Fruit fly (Drosophila melanogaster) whole organism, embryonic: ENCODE data around the gene CG9132.
A peak's percentile ranks its signal among the peaks of the same experiment; 100 is the strongest.

Experiments used
- Adf1 ChIP-seq: fragments of 200-800 bp; sonication (Bioruptor generic); IDR thresholded peaks from 2 replicates; pipeline ENCODE4 v1.3.6; 2022; ENCODE audit warnings: missing biosample characterization, missing genetic modification characterization
- Bdp1 ChIP-seq: fragments of 200-800 bp; sonication (Bioruptor generic); optimal IDR thresholded peaks from 3 replicates; lab custom pipeline; 2016; ENCODE audit warnings: missing biosample characterization, missing genetic modification characterization
- Bteb2 ChIP-seq: fragments of 200-800 bp; sonication (Bioruptor generic); optimal IDR thresholded peaks from 2 replicates; lab custom pipeline; 2016; ENCODE audit warnings: missing biosample characterization, missing genetic modification characterization
- CG10431 ChIP-seq: fragments of 200-800 bp; sonication (Bioruptor generic); optimal IDR thresholded peaks from 3 replicates; lab custom pipeline; 2018; ENCODE audit warnings: missing biosample characterization, mild to moderate bottlenecking, missing genetic modification characterization
- CG10979 ChIP-seq: fragments of 200-800 bp; sonication (Bioruptor generic); optimal IDR thresholded peaks from 2 replicates; lab custom pipeline; 2018; ENCODE audit warnings: missing biosample characterization, mild to moderate bottlenecking, missing genetic modification characterization, moderate library complexity
- CG12236 ChIP-seq: fragments of 200-800 bp; sonication (Bioruptor generic); optimal IDR thresholded peaks from 2 replicates; lab custom pipeline; 2016; ENCODE audit warnings: missing biosample characterization, missing genetic modification characterization
- CG1602 ChIP-seq: fragments of 200-800 bp; sonication (Bioruptor generic); optimal IDR thresholded peaks from 3 replicates; lab custom pipeline; 2016; ENCODE audit warnings: missing biosample characterization, missing genetic modification characterization
- CG1647 ChIP-seq: fragments of 200-800 bp; sonication (Bioruptor generic); optimal IDR thresholded peaks from 3 replicates; lab custom pipeline; 2016; ENCODE audit warnings: missing biosample characterization, missing genetic modification characterization
- CG2678 ChIP-seq: fragments of 200-800 bp; sonication (Bioruptor generic); optimal IDR thresholded peaks from 3 replicates; lab custom pipeline; 2019; ENCODE audit warnings: missing biosample characterization, mild to moderate bottlenecking, missing genetic modification characterization, moderate library complexity
- CG2889 ChIP-seq: fragments of 200-800 bp; sonication (Bioruptor generic); IDR thresholded peaks from 3 replicates; pipeline ENCODE4 v1.3.6; 2022; ENCODE audit warnings: missing biosample characterization, missing genetic modification characterization
- CG31365 ChIP-seq: fragments of 200-800 bp; sonication (Bioruptor generic); optimal IDR thresholded peaks from 2 replicates; lab custom pipeline; 2018; ENCODE audit warnings: missing biosample characterization, mild to moderate bottlenecking, missing genetic modification characterization
- CG3407 ChIP-seq: fragments of 200-800 bp; sonication (Bioruptor generic); optimal IDR thresholded peaks from 2 replicates; lab custom pipeline; 2018; ENCODE audit warnings: missing biosample characterization, mild to moderate bottlenecking, missing genetic modification characterization
- CG4360 ChIP-seq: fragments of 200-800 bp; sonication (Bioruptor generic); IDR thresholded peaks from 2 replicates; pipeline ENCODE4 v1.3.6; 2022; ENCODE audit warnings: missing biosample characterization, missing genetic modification characterization
- CG8765 ChIP-seq: fragments of 200-800 bp; sonication (Bioruptor generic); IDR thresholded peaks from 2 replicates; pipeline ENCODE4 v1.3.6; 2022; ENCODE audit warnings: missing biosample characterization, missing genetic modification characterization
- CG9437 ChIP-seq: fragments of 200-800 bp; sonication (Bioruptor generic); optimal IDR thresholded peaks from 2 replicates; lab custom pipeline; 2018; ENCODE audit warnings: missing biosample characterization, mild to moderate bottlenecking, missing genetic modification characterization
- D ChIP-seq, 2 experiments: fragments of 200-800 bp in 1 of 2; fragments of >200 bp in 1 of 2; sonication (Bioruptor generic) in 1 of 2; optimal IDR thresholded peaks; 2 replicates in 1 of 2; 3 replicates in 1 of 2; lab custom pipeline; 2017; ENCODE audit warnings: mild to moderate bottlenecking in 1 of 2, missing biosample characterization in 1 of 2, missing genetic modification characterization in 1 of 2, missing genetic modification reagents in 1 of 2
- GATAe ChIP-seq: fragments of 200-800 bp; sonication (Bioruptor generic); conservative IDR thresholded peaks from 2 replicates; pipeline ENCODE4 v1.3.6; 2022; ENCODE audit warnings: missing biosample characterization, missing genetic modification characterization
- HLHmδ ChIP-seq: fragments of 200-800 bp; sonication (Bioruptor generic); optimal IDR thresholded peaks from 2 replicates; lab custom pipeline; 2018; ENCODE audit warnings: missing biosample characterization, mild to moderate bottlenecking, missing genetic modification characterization, moderate library complexity
- Hr39 ChIP-seq: fragments of >200 bp; optimal IDR thresholded peaks from 2 replicates; lab custom pipeline; 2017
- Kr ChIP-seq: fragments of 200-800 bp; sonication (Bioruptor generic); optimal IDR thresholded peaks from 2 replicates; lab custom pipeline; 2017; ENCODE audit warnings: missing biosample characterization, mild to moderate bottlenecking, missing genetic modification characterization
- Med ChIP-seq: fragments of 200-800 bp; sonication (Bioruptor generic); peaks from one replicate; lab custom pipeline; 2016; ENCODE audit warnings: missing biosample characterization, missing genetic modification characterization, mild to moderate bottlenecking, inconsistent platforms, moderate library complexity
- Meics ChIP-seq: fragments of 200-800 bp; sonication (Bioruptor generic); optimal IDR thresholded peaks from 2 replicates; lab custom pipeline; 2017; ENCODE audit warnings: missing biosample characterization, mild to moderate bottlenecking, missing genetic modification characterization
- NC2α ChIP-seq: fragments of 200-800 bp; sonication (Bioruptor generic); optimal IDR thresholded peaks from 2 replicates; lab custom pipeline; 2016; ENCODE audit warnings: missing biosample characterization, missing genetic modification characterization
- PHDP ChIP-seq: fragments of 200-800 bp; sonication (Bioruptor generic); optimal IDR thresholded peaks from 3 replicates; lab custom pipeline; 2018; ENCODE audit warnings: missing biosample characterization, mild to moderate bottlenecking, missing genetic modification characterization, moderate library complexity
- Trl ChIP-seq, 3 experiments: fragments of >200 bp in 2 of 3; fragments of 200-800 bp in 1 of 3; sonication (Bioruptor generic) in 1 of 3; optimal IDR thresholded peaks; 2 replicates in 1 of 3; 3 replicates in 2 of 3; lab custom pipeline; 2016 to 2017; ENCODE audit warnings: missing biosample characterization in 1 of 3, missing genetic modification characterization in 1 of 3
- bowl ChIP-seq: fragments of 200-800 bp; sonication (Bioruptor generic); IDR thresholded peaks from 2 replicates; pipeline ENCODE4 v1.3.6; 2022; ENCODE audit warnings: missing biosample characterization, missing genetic modification characterization
- bsh ChIP-seq, 2 experiments: fragments of 200-800 bp; sonication (Bioruptor generic); optimal IDR thresholded peaks; 2 replicates each; lab custom pipeline; 2017 to 2018; ENCODE audit warnings: mild to moderate bottlenecking in 2 of 2, missing biosample characterization in 2 of 2, missing genetic modification characterization in 2 of 2, moderate library complexity in 1 of 2
- dan ChIP-seq: fragments of 200-800 bp; sonication (Bioruptor generic); IDR thresholded peaks from 2 replicates; pipeline ENCODE4 v1.3.6; 2022; ENCODE audit warnings: missing biosample characterization, missing genetic modification characterization
- en ChIP-seq: fragments of 200-800 bp; sonication (Bioruptor generic); optimal IDR thresholded peaks from 2 replicates; lab custom pipeline; 2016; ENCODE audit warnings: missing biosample characterization, missing genetic modification characterization
- eyg ChIP-seq: fragments of 200-800 bp; sonication (Bioruptor generic); optimal IDR thresholded peaks from 3 replicates; lab custom pipeline; 2016; ENCODE audit warnings: missing biosample characterization, missing genetic modification characterization
- ftz-f1 ChIP-seq: fragments of 200-800 bp; sonication (Bioruptor generic); optimal IDR thresholded peaks from 2 replicates; lab custom pipeline; 2016; ENCODE audit warnings: missing biosample characterization, missing genetic modification characterization
- gfzf ChIP-seq: fragments of 200-800 bp; sonication (Bioruptor generic); optimal IDR thresholded peaks from 2 replicates; lab custom pipeline; 2016; ENCODE audit warnings: missing biosample characterization, mild to moderate bottlenecking, missing genetic modification characterization, moderate library complexity
- gsb-n ChIP-seq: fragments of 200-800 bp; sonication (Bioruptor generic); optimal IDR thresholded peaks from 3 replicates; lab custom pipeline; 2018; ENCODE audit warnings: missing biosample characterization, mild to moderate bottlenecking, missing genetic modification characterization
- h ChIP-seq: fragments of >200 bp; optimal IDR thresholded peaks from 2 replicates; lab custom pipeline; 2017
- hkb ChIP-seq, 2 experiments: fragments of 200-800 bp in 1 of 2; fragments of >200 bp in 1 of 2; sonication (Bioruptor generic) in 1 of 2; IDR thresholded peaks in 1 of 2; optimal IDR thresholded peaks in 1 of 2; 2 replicates each; pipeline versions ENCODE4 v1.3.6 to Lab custom; 2017 to 2022; ENCODE audit warnings: missing biosample characterization in 1 of 2, missing genetic modification characterization in 1 of 2
- mirr ChIP-seq: fragments of 200-800 bp; sonication (Bioruptor generic); optimal IDR thresholded peaks from 3 replicates; lab custom pipeline; 2018; ENCODE audit warnings: missing biosample characterization, mild to moderate bottlenecking, missing genetic modification characterization
- otp ChIP-seq: fragments of 200-800 bp; sonication (Bioruptor generic); IDR thresholded peaks from 3 replicates; pipeline ENCODE4, ENCODE4 v1.3.6; 2022; ENCODE audit warnings: missing biosample characterization, missing genetic modification characterization
- phol ChIP-seq: fragments of 200-800 bp; sonication (Bioruptor generic); optimal IDR thresholded peaks from 3 replicates; lab custom pipeline; 2018; ENCODE audit warnings: missing biosample characterization, mild to moderate bottlenecking, missing genetic modification characterization, moderate library complexity
- prd ChIP-seq, 3 experiments: fragments of >200 bp in 2 of 3; fragments of 200-800 bp in 1 of 3; sonication (Bioruptor generic) in 1 of 3; optimal IDR thresholded peaks in 2 of 3; IDR thresholded peaks in 1 of 3; 2 replicates in 2 of 3; 3 replicates in 1 of 3; pipeline versions ENCODE4 v1.3.6 to Lab custom; 2017 to 2022; ENCODE audit warnings: missing biosample characterization in 1 of 3, missing genetic modification characterization in 1 of 3
- row ChIP-seq: fragments of 200-800 bp; sonication (Bioruptor generic); IDR thresholded peaks from 3 replicates; pipeline ENCODE4 v1.3.6; 2022; ENCODE audit warnings: missing biosample characterization, missing genetic modification characterization
- sim ChIP-seq: fragments of 200-800 bp; sonication (Bioruptor generic); IDR thresholded peaks from 2 replicates; pipeline ENCODE4 v1.3.6; 2022; ENCODE audit warnings: missing biosample characterization, missing genetic modification characterization
- sima ChIP-seq: fragments of 200-800 bp; sonication (Bioruptor generic); optimal IDR thresholded peaks from 2 replicates; lab custom pipeline; 2016; ENCODE audit warnings: missing biosample characterization, missing genetic modification characterization
- ssp ChIP-seq: fragments of 200-800 bp; sonication (Bioruptor generic); IDR thresholded peaks from 2 replicates; pipeline ENCODE4 v1.3.6; 2022; ENCODE audit warnings: missing biosample characterization, missing genetic modification characterization
- tgo ChIP-seq: fragments of 200-800 bp; sonication (Bioruptor generic); IDR thresholded peaks from 3 replicates; pipeline ENCODE4 v1.3.6; 2022; ENCODE audit warnings: missing biosample characterization, missing genetic modification characterization
- tna ChIP-seq: fragments of 200-800 bp; sonication (Bioruptor generic); IDR thresholded peaks from 2 replicates; pipeline ENCODE4 v1.3.6; 2022; ENCODE audit warnings: missing biosample characterization, missing genetic modification characterization; ENCODE audit not compliant: partially characterized antibody
- wek ChIP-seq: fragments of 200-800 bp; sonication (Bioruptor generic); optimal IDR thresholded peaks from 3 replicates; lab custom pipeline; 2018; ENCODE audit warnings: missing biosample characterization, mild to moderate bottlenecking, missing genetic modification characterization, moderate library complexity
- zfh2 ChIP-seq: fragments of 200-800 bp; sonication (Bioruptor generic); optimal IDR thresholded peaks from 2 replicates; lab custom pipeline; 2016; ENCODE audit warnings: missing biosample characterization, missing genetic modification characterization

Gene CG9132

DNA sequence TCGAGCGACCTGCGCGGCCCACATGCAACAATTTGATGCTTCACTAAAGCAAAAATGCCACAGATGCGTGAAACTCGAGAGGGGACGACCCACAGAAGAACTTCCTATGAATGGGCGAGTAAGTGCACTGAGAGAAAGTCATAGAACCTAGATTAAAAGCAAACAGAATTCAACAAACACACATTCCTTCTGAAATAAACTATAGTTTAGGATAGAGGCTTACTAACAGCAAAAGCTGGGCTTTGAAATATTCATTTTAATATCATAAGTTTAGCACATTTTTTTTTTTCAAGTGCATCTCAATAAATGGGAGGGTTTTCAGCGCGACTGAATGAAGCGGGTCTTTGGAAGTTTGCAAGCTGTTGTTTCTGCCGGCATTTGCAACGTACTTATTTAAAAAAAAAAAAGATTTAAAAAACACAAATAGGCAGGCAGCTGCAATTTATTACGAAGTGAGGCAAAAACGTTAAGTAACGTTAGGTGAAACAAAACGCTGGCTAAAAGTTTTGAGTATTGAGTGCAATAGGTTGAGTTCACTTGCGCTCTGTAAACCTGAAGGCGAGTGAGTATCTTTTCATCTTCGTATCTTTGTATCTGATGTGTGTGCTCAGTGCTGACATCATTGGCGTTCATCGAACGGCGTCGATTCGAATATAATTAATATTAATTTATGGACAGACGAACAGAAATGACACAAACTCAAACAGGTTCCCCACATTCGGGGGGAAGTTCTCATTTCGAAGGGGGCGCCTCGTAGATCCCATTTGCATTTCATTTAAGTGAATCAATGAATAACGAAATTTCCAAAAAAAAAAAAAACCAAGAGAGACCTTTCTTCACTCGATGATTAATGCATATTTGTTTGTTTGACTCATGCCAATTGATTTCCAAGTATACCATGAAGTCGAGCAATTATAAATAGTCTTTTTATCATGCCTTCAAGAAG is 27.4 kb downstream of the CG9132 start (continued):
- TF ChIP-seq bowl (GFP tag; lab: Robert Waterston, UW) = 0 out of 2 replicates have a peak, but pooled peaks have one; percentile 42
- TF ChIP-seq eyg (GFP tag; lab: Kevin White, UChicago) = no peak
- no peak for TF ChIP-seq GATAe (GFP tag; lab: Robert Waterston, UW)
- TF ChIP-seq Meics = no peak
- no peak for TF ChIP-seq wek (GFP tag; lab: Kevin White, UChicago)
- TF ChIP-seq CG8765 = peak; percentile 82
- no peak for TF ChIP-seq CG10431 (GFP tag; lab: Kevin White, UChicago)
- peak; percentile 39 for TF ChIP-seq en (GFP tag; lab: Kevin White, UChicago)
- TF ChIP-seq phol = peak; percentile 64
- no peak for TF ChIP-seq NC2α (GFP tag; lab: Kevin White, UChicago)
- TF ChIP-seq gsb-n (tag; lab: Kevin White, UChicago) = peak; percentile 12
- TF ChIP-seq zfh2 (GFP tag; lab: Kevin White, UChicago) = no peak
- TF ChIP-seq Bdp1 (GFP tag; lab: Kevin White, UChicago) = no peak
- TF ChIP-seq CG4360 (GFP tag; lab: Robert Waterston, UW) = peak; percentile 50; the same call in 1 of the 2 replicates
- no peak for TF ChIP-seq CG12236
- TF ChIP-seq h (lab: Kevin White, UChicago) = no peak
- TF ChIP-seq CG9437 (GFP tag; lab: Kevin White, UChicago) = peak; percentile 5
- no peak for TF ChIP-seq tna
- no peak for TF ChIP-seq D (optimal IDR thresholded peaks at IDR 0.05; lab: Kevin White, UChicago)
- peak; percentile 70 for TF ChIP-seq D (GFP tag; optimal IDR thresholded peaks at IDR 0.05; lab: Kevin White, UChicago)
- no peak for TF ChIP-seq gfzf (GFP tag; lab: Kevin White, UChicago)
- no peak for TF ChIP-seq Trl (optimal IDR thresholded peaks at IDR 0.05; lab: Kevin White, UChicago)
- TF ChIP-seq Trl (GFP tag; optimal IDR thresholded peaks at IDR 0.05; lab: Kevin White, UChicago) = peak; percentile 72
- TF ChIP-seq ftz-f1 (GFP tag; lab: Kevin White, UChicago) = no peak
- peak; percentile 18 for TF ChIP-seq sima (GFP tag; lab: Kevin White, UChicago)
- peak; percentile 80 for TF ChIP-seq CG10979 (tag; lab: Kevin White, UChicago)
- no peak for TF ChIP-seq CG31365 (tag; lab: Kevin White, UChicago)
- peak; percentile 47; the same call in 1 of the 2 replicates for TF ChIP-seq ssp (GFP tag; lab: Robert Waterston, UW)
- no peak for TF ChIP-seq HLHmδ (GFP tag; lab: Kevin White, UChicago)
- TF ChIP-seq CG2889 = no peak
- peak; percentile 48; the same call in 1 of the 2 replicates for TF ChIP-seq sim (GFP tag; lab: Robert Waterston, UW)
- no peak for TF ChIP-seq hkb (optimal IDR thresholded peaks at IDR 0.05; lab: Kevin White, UChicago)
- peak; percentile 75 for TF ChIP-seq hkb (GFP tag; IDR thresholded peaks at IDR 0.05; lab: Robert Waterston, UW)
- TF ChIP-seq row (GFP tag; lab: Robert Waterston, UW) = peak; percentile 63
- TF ChIP-seq CG2678 (tag; lab: Kevin White, UChicago) = peak; percentile 42
- no peak for TF ChIP-seq CG3407 (GFP tag; lab: Kevin White, UChicago)
- peak; percentile 49; the same call in 1 of the 3 replicates for TF ChIP-seq tgo (GFP tag; lab: Robert Waterston, UW)
- no peak for TF ChIP-seq prd (optimal IDR thresholded peaks at IDR 0.05; lab: Kevin White, UChicago)
- TF ChIP-seq prd (GFP tag; IDR thresholded peaks at IDR 0.05; lab: Robert Waterston, UW) = peak; percentile 87
- peak; percentile 27 for TF ChIP-seq PHDP
- TF ChIP-seq otp (GFP tag; lab: Robert Waterston, UW) = peak; percentile 77
- no peak for TF ChIP-seq Bteb2 (GFP tag; lab: Kevin White, UChicago)
- peak; percentile 91 for TF ChIP-seq Med
- peak; percentile 64; the same call in 1 of the 2 replicates for TF ChIP-seq dan (GFP tag; lab: Robert Waterston, UW)
- TF ChIP-seq bsh (GFP tag; optimal IDR thresholded peaks at IDR 0.05; lab: Kevin White, UChicago) = peak in 1 of 2 experiments; percentile 57
- no peak for TF ChIP-seq mirr (GFP tag; lab: Kevin White, UChicago)
- TF ChIP-seq CG1647 (GFP tag; lab: Kevin White, UChicago) = peak; percentile 15
- peak; percentile 46 for TF ChIP-seq CG1602 (GFP tag; lab: Kevin White, UChicago)
- no peak for TF ChIP-seq Hr39
- no peak for TF ChIP-seq Kr (GFP tag; lab: Kevin White, UChicago)
- no peak for TF ChIP-seq Adf1 (GFP tag; lab: Robert Waterston, UW)
